Worm (Caenorhabditis elegans): ENCODE measurements around the gene ykt-6.

DNA sequence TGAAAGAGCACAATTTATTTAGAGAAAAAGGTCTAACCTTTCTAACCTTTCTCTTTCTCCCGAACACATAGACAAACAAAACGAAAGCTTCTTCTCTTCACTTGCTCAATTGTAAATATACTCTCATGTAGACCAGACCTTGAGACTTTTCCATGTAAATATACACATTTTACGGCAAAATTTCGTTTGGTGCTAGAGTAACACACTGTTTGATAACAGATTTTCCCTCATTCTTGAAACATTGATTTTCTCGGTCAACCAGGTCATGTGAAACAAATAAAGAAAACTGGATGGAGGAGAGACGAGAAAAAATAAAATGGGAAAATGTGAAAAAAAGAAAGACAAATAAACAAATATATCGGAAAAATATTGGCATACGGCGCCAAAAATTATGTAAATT is 34.6 kb upstream of the ykt-6 start:
- TF ChIP-seq ztf-23 (GFP tag; IDR thresholded peaks at IDR 0.05) (no peak), med-1 (GFP tag; optimal IDR thresholded peaks at IDR 0.05; ENCODE audit: insufficient read depth) (no peak), klf-2 (GFP tag; conservative IDR thresholded peaks at IDR 0.05) (no peak), T22C8.4 (GFP tag; IDR thresholded peaks at IDR 0.05) (no peak), ztf-29 (GFP tag; IDR thresholded peaks at IDR 0.05) (no peak), flt-1 (GFP tag; IDR thresholded peaks at IDR 0.05) (no peak)
